Fruit fly (Drosophila melanogaster): ENCODE results near the gene CG3819.

The CG3819 gene

DNA sequence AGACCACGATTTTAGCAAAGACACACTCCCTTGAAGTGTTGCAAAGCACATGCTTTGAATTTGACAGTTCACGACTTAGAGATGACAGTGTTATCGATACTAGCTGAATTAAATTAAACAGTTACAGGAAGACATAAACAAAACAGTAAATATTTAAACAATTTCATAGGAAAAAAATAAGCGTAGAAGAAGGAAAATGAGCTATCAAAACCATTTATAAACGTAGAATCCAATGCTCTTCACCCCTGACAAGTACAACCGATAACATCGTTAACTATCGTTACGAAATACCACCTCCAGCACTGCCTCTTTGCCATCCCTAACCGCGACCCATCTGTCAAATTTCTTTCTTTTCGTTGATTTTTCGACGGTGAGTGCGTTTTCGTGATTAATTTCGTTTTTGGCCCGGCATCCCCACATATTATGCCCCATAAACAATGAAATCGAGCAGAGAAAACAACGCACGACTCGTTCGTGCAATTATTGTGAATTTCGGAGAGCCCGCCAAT, 23.1 kb downstream of the CG3819 start, which contains the start of gene RpL26 (continued):
- TF ChIP-seq salm (tag; optimal IDR thresholded peaks at IDR 0.05) (no peak), ATbp (GFP tag; optimal IDR thresholded peaks at IDR 0.05) (no peak), her (GFP tag; optimal IDR thresholded peaks at IDR 0.05) (peak; percentile 41), CG2199 (GFP tag; IDR thresholded peaks at IDR 0.05) (no peak), nerfin-2 (GFP tag; IDR thresholded peaks at IDR 0.05; ENCODE audit: partially characterized antibody) (peak; percentile 90), tll (GFP tag; optimal IDR thresholded peaks at IDR 0.05) (peak in 1 of 2 experiments; percentile 88), Meics (GFP tag; optimal IDR thresholded peaks at IDR 0.05) (peak; percentile 68), onecut (GFP tag; IDR thresholded peaks at IDR 0.05) (no peak), Ets65A (GFP tag) (peak; percentile 98), CG10543 (GFP tag; optimal IDR thresholded peaks at IDR 0.05) (peak; percentile 77), D19B (GFP tag; optimal IDR thresholded peaks at IDR 0.05) (peak; percentile 46), CG1832 (GFP tag; optimal IDR thresholded peaks at IDR 0.05) (no peak), sima (GFP tag; optimal IDR thresholded peaks at IDR 0.05) (peak; percentile 47), pho (GFP tag; optimal IDR thresholded peaks at IDR 0.05) (peak; percentile 90), CG12219 (GFP tag; optimal IDR thresholded peaks at IDR 0.05) (no peak), CG3163 (GFP tag; optimal IDR thresholded peaks at IDR 0.05) (peak; percentile 72), CG17361 (GFP tag; IDR thresholded peaks at IDR 0.05) (peak; percentile 79), pnt (GFP tag; optimal IDR thresholded peaks at IDR 0.05) (peak; percentile 78), Bteb2 (GFP tag; optimal IDR thresholded peaks at IDR 0.05) (peak; percentile 72), Asciz (GFP tag; optimal IDR thresholded peaks at IDR 0.05) (no peak), Hsf (GFP tag; optimal IDR thresholded peaks at IDR 0.05) (peak; percentile 89), ap (GFP tag; IDR thresholded peaks at IDR 0.05) (no peak; the same call in 1 of the 2 replicates), CG16779 (GFP tag; IDR thresholded peaks at IDR 0.05) (0 out of 2 replicates have a peak, but pooled peaks have one; percentile 12), bab2 (GFP tag; optimal IDR thresholded peaks at IDR 0.05) (peak; percentile 87), CG9727 (GFP tag; optimal IDR thresholded peaks at IDR 0.05) (peak; percentile 88), Dll (GFP tag; IDR thresholded peaks at IDR 0.05; ENCODE audit: partially characterized antibody) (peak; percentile 98), TFAM (GFP tag; optimal IDR thresholded peaks at IDR 0.05) (no peak), oc (tag; optimal IDR thresholded peaks at IDR 0.05) (no peak), CG13624 (GFP tag; optimal IDR thresholded peaks at IDR 0.05) (peak; percentile 92), Atf-2 (GFP tag; optimal IDR thresholded peaks at IDR 0.05) (peak; percentile 73), Six4 (GFP tag; optimal IDR thresholded peaks at IDR 0.05) (no peak), MTF-1 (GFP tag; optimal IDR thresholded peaks at IDR 0.05; ENCODE audit: borderline replicate concordance) (peak; percentile 14), CG7928 (GFP tag; optimal IDR thresholded peaks at IDR 0.05) (peak; percentile 36), CG2678 (tag; optimal IDR thresholded peaks at IDR 0.05) (peak; percentile 76), CG13775 (GFP tag; optimal IDR thresholded peaks at IDR 0.05) (peak; percentile 87), lbe (GFP tag; optimal IDR thresholded peaks at IDR 0.05) (no peak), dmrt99B (tag; optimal IDR thresholded peaks at IDR 0.05) (no peak), dysf (GFP tag; IDR thresholded peaks at IDR 0.05) (peak; percentile 84; the same call in 2 of the 3 replicates), CG4617 (GFP tag; optimal IDR thresholded peaks at IDR 0.05; ENCODE audit: borderline replicate concordance) (peak; percentile 55), CG30403 (GFP tag; optimal IDR thresholded peaks at IDR 0.05) (peak; percentile 89), Myb (GFP tag; optimal IDR thresholded peaks at IDR 0.05) (peak; percentile 96), CG8359 (GFP tag; optimal IDR thresholded peaks at IDR 0.05; ENCODE audit: borderline replicate concordance) (peak; percentile 24), otp (GFP tag; IDR thresholded peaks at IDR 0.05) (0 out of 3 replicates have a peak, but pooled peaks have one; percentile 63), eyg (GFP tag; optimal IDR thresholded peaks at IDR 0.05) (peak; percentile 20), unc-4 (GFP tag; IDR thresholded peaks at IDR 0.05; ENCODE audit: partially characterized antibody) (peak; percentile 94), btn (GFP tag; optimal IDR thresholded peaks at IDR 0.05) (no peak), CG2875 (GFP tag; optimal IDR thresholded peaks at IDR 0.05) (no peak), CG8944 (GFP tag; optimal IDR thresholded peaks at IDR 0.05) (peak; percentile 86), NfI (GFP tag; optimal IDR thresholded peaks at IDR 0.05) (peak; percentile 84), Atf3 (GFP tag; optimal IDR thresholded peaks at IDR 0.05) (peak; percentile 83)

Measured in whole organism, embryonic.